Worm (Caenorhabditis elegans): ENCODE results near the gene soap-1.

The soap-1 gene

DNA sequence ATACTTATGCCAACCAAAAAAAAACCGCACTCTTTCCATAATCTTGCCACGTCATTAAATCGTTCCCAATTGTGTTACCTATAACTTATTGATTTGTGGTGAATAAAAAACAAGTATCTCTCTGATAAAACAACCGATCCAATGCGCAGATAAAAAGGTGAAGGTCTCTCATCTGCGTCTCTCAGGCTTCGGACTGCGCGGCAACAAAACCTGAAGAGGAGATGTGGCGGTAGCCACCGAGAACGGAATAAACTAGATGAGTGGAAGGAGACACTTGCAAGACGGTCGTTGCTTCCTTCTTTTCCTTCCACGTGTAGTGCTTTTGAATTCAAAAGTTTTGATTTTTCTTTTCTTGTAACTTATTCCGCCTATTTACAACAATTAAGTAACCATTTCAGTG, 10.2 kb upstream of the soap-1 start, which contains the start of gene fkb-3:
TSS of gene fkb-3 (plus strand) at position 277 of the 400 bp plus-strand sequence.
- no peak for TF ChIP-seq him-1 (tag; optimal IDR thresholded peaks at IDR 0.05)
- TF ChIP-seq Y53G8AR.9 (GFP tag; conservative IDR thresholded peaks at IDR 0.05), result no peak
- TF ChIP-seq tbp1 (GFP tag; optimal IDR thresholded peaks at IDR 0.05), result no peak
- TF ChIP-seq akir-1 (GFP tag; optimal IDR thresholded peaks at IDR 0.05), result no peak
- TF ChIP-seq nhr-179 (tag; optimal IDR thresholded peaks at IDR 0.05), result no peak
- no peak for TF ChIP-seq ceh-91 (GFP tag; IDR thresholded peaks at IDR 0.05)
- no peak for TF ChIP-seq nhr-120 (GFP tag; IDR thresholded peaks at IDR 0.05)
- TF ChIP-seq tbx-9 (tag; optimal IDR thresholded peaks at IDR 0.05; ENCODE audit: borderline replicate concordance), result no peak
- no peak for TF ChIP-seq C17E4.6 (GFP tag; IDR thresholded peaks at IDR 0.05)
- TF ChIP-seq mcd-1 (GFP tag; IDR thresholded peaks at IDR 0.05), result no peak
- no peak for TF ChIP-seq let-607 (tag; optimal IDR thresholded peaks at IDR 0.05)
- TF ChIP-seq F52B5.7 (tag; optimal IDR thresholded peaks at IDR 0.05), result no peak
- TF ChIP-seq die-1 (tag; optimal IDR thresholded peaks at IDR 0.05), result no peak

DNA sequence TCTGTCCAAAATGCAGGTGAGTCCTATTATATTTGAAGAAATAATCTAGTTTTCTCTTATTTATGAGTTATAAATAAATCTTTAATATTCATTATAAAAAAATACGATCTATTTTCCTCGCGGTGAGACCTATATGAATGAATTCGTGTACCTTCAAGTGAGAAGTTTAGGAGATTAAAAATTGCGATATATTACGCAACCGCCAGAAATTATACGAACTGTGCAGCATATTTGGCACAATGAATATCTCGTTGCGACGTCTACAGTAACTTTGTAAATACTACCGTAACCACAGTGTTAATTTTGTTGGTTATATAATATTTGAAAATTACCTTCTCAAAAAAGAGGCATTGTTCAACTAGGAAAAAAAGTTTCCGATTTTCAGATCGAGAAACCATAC, 9.7 kb upstream of the soap-1 start:
- TF ChIP-seq dox-1 (GFP tag; IDR thresholded peaks at IDR 0.05), result no peak
- TF ChIP-seq ceh-91 (GFP tag; IDR thresholded peaks at IDR 0.05), result no peak
- TF ChIP-seq dpff-1 (tag; optimal IDR thresholded peaks at IDR 0.05), result no peak
- no peak for TF ChIP-seq B0261.1 (tag; optimal IDR thresholded peaks at IDR 0.05)
- no peak for TF ChIP-seq ztf-22 (GFP tag; optimal IDR thresholded peaks at IDR 0.05)
- no peak for TF ChIP-seq rpc-1 (optimal IDR thresholded peaks at IDR 0.05)
- no peak for TF ChIP-seq rpc-1 (tag; optimal IDR thresholded peaks at IDR 0.05)
- no peak for TF ChIP-seq Y79H2A.3 (GFP tag; conservative IDR thresholded peaks at IDR 0.05)
- no peak for TF ChIP-seq Y56A3A.18 (GFP tag; IDR thresholded peaks at IDR 0.05)
- TF ChIP-seq aptf-3 (GFP tag; IDR thresholded peaks at IDR 0.05), result no peak
- TF ChIP-seq D2030.7 (GFP tag; IDR thresholded peaks at IDR 0.05), result no peak
- TF ChIP-seq bed-2 (GFP tag; IDR thresholded peaks at IDR 0.05), result no peak

DNA sequence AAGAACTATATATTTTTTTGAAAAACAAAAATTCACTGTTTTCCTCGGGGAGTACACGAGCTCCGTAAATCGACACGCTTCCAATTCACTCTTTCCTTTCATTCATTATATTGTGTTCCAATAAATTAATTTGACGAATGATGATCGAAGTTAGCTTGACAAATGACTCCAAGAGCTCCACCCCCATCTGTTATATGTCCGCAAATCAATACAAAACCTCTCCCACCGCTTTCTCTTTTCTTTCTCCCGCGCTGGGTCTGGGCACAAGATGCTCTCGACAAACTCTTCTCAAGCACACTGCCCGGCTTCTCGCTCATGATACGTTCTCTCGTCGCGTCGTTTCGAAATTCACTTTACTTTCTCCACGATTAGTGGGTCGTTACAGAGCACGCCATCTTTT, 9.2 kb upstream of the soap-1 start, which contains the start of gene C13F10.1:
TSS of gene C13F10.1 (plus strand) at position 138 of the 400 bp plus-strand sequence.
- no peak for TF ChIP-seq efl-1 (GFP tag; optimal IDR thresholded peaks at IDR 0.05)
- no peak for TF ChIP-seq F33H1.4 (GFP tag; IDR thresholded peaks at IDR 0.05)
- TF ChIP-seq rcor-1 (GFP tag; IDR thresholded peaks at IDR 0.05), result 0 out of 2 replicates have a peak, but pooled peaks have one; percentile 17
- TF ChIP-seq sdz-38 (tag; optimal IDR thresholded peaks at IDR 0.05), result no peak
- TF ChIP-seq pbrm-1 (GFP tag; IDR thresholded peaks at IDR 0.05), result no peak
- TF ChIP-seq F57C9.4 (tag; optimal IDR thresholded peaks at IDR 0.05), result no peak
- no peak for TF ChIP-seq lin-40 (tag; optimal IDR thresholded peaks at IDR 0.05)
- no peak for TF ChIP-seq let-607 (tag; optimal IDR thresholded peaks at IDR 0.05)
- TF ChIP-seq unc-62 (GFP tag; optimal IDR thresholded peaks at IDR 0.05), result no peak
- TF ChIP-seq Y53G8AR.9 (GFP tag; conservative IDR thresholded peaks at IDR 0.05), result no peak
- TF ChIP-seq F39B2.1 (GFP tag; IDR thresholded peaks at IDR 0.05), result no peak
- TF ChIP-seq Y79H2A.3 (GFP tag; conservative IDR thresholded peaks at IDR 0.05), result no peak
- TF ChIP-seq ceh-91 (GFP tag; IDR thresholded peaks at IDR 0.05), result no peak
- TF ChIP-seq B0336.3 (GFP tag; IDR thresholded peaks at IDR 0.05), result no peak
- TF ChIP-seq zfh-2 (GFP tag; conservative IDR thresholded peaks at IDR 0.05), result 0 out of 2 replicates have a peak, but pooled peaks have one; percentile 15
- no peak for TF ChIP-seq fkh-3 (tag; optimal IDR thresholded peaks at IDR 0.05)
- TF ChIP-seq madf-8 (GFP tag; conservative IDR thresholded peaks at IDR 0.05), result no peak
- TF ChIP-seq ccch-3 (GFP tag; optimal IDR thresholded peaks at IDR 0.05), result no peak
- no peak for TF ChIP-seq lsy-27 (tag; optimal IDR thresholded peaks at IDR 0.05; ENCODE audit: borderline replicate concordance, insufficient read depth)
- TF ChIP-seq rec-8 (tag; optimal IDR thresholded peaks at IDR 0.05), result no peak
- no peak for TF ChIP-seq cebp-1 (GFP tag; IDR thresholded peaks at IDR 0.05)
- TF ChIP-seq cebp-1 (tag; optimal IDR thresholded peaks at IDR 0.05), result peak; percentile 39
- TF ChIP-seq lsl-1 (GFP tag; optimal IDR thresholded peaks at IDR 0.05), result no peak
